Worm (Caenorhabditis elegans) whole organism, young adult: ENCODE data around the gene daf-10.

Source experiments
- B0035.1 ChIP-seq: sonication (generic microtip); optimal IDR thresholded peaks from 2 replicates; lab custom pipeline; 2016; ENCODE audit warnings: missing genetic modification characterization, mild to moderate bottlenecking, missing compliant biosample characterization, missing genotype, missing genetic modification reagents
- B0261.1 ChIP-seq: sonication (generic microtip); optimal IDR thresholded peaks from 2 replicates; lab custom pipeline; 2016; ENCODE audit warnings: mild to moderate bottlenecking, missing genetic modification characterization, moderate library complexity, missing compliant biosample characterization
- D2030.7 ChIP-seq: fragments of 200-800 bp; sonication (Bioruptor generic); IDR thresholded peaks from 2 replicates; pipeline ENCODE4 v1.3.6; 2022; ENCODE audit warnings: missing genetic modification reagents, missing genetic modification characterization, missing compliant biosample characterization
- F10E7.11 ChIP-seq: sonication (generic microtip); optimal IDR thresholded peaks from 2 replicates; lab custom pipeline; 2017; ENCODE audit warnings: mild to moderate bottlenecking, missing genetic modification characterization, moderate library complexity, missing compliant biosample characterization
- F39B2.1 ChIP-seq: fragments of 200-800 bp; sonication (Bioruptor generic); IDR thresholded peaks from 2 replicates; pipeline ENCODE4 v1.3.6; 2022; ENCODE audit warnings: missing genetic modification reagents, missing genetic modification characterization, missing compliant biosample characterization
- K11D2.4 ChIP-seq: fragments of 200-800 bp; sonication (Bioruptor generic); IDR thresholded peaks from 2 replicates; pipeline ENCODE4 v1.3.6; 2022; ENCODE audit warnings: missing genetic modification reagents, missing genetic modification characterization, missing compliant biosample characterization
- T26A5.8 ChIP-seq: sonication (generic microtip); optimal IDR thresholded peaks from 2 replicates; lab custom pipeline; 2016; ENCODE audit warnings: missing genetic modification characterization, missing compliant biosample characterization
- Y53G8AR.9 ChIP-seq: fragments of 200-800 bp; sonication (Bioruptor generic); conservative IDR thresholded peaks from 2 replicates; pipeline ENCODE4 v1.3.6; 2022; ENCODE audit warnings: missing genetic modification reagents, missing genetic modification characterization, missing compliant biosample characterization
- Y56A3A.18 ChIP-seq: fragments of 200-800 bp; sonication (Bioruptor generic); IDR thresholded peaks from 2 replicates; pipeline ENCODE4 v1.3.6; 2022; ENCODE audit warnings: missing genetic modification reagents, missing genetic modification characterization, missing compliant biosample characterization
- Y67H2A.10 ChIP-seq: fragments of 200-800 bp; sonication (Bioruptor generic); conservative IDR thresholded peaks from 2 replicates; pipeline ENCODE4 v1.3.6; 2022; ENCODE audit warnings: missing genetic modification reagents, missing genetic modification characterization, missing compliant biosample characterization
- aptf-2 ChIP-seq: fragments of 200-800 bp; sonication (Bioruptor generic); conservative IDR thresholded peaks from 2 replicates; pipeline ENCODE4 v1.3.6; 2022; ENCODE audit warnings: missing genetic modification reagents, missing genetic modification characterization, missing compliant biosample characterization
- attf-5 ChIP-seq: fragments of 200-800 bp; sonication (Bioruptor generic); optimal IDR thresholded peaks from 2 replicates; lab custom pipeline; 2018; ENCODE audit warnings: mild to moderate bottlenecking, missing genetic modification characterization, missing compliant biosample characterization
- bed-2 ChIP-seq: fragments of 200-800 bp; sonication (Bioruptor generic); IDR thresholded peaks from 2 replicates; pipeline ENCODE4 v1.3.6; 2022; ENCODE audit warnings: missing genetic modification reagents, missing genetic modification characterization, missing compliant biosample characterization
- cebp-1 ChIP-seq, 2 experiments: fragments of 200-800 bp in 1 of 2; sonication (Bioruptor generic) in 1 of 2; sonication (generic microtip) in 1 of 2; IDR thresholded peaks in 1 of 2; optimal IDR thresholded peaks in 1 of 2; 2 replicates each; pipeline versions ENCODE4 v1.3.6 to Lab custom; 2017 to 2022; ENCODE audit warnings: missing compliant biosample characterization in 2 of 2, missing genetic modification characterization in 2 of 2, mild to moderate bottlenecking in 1 of 2, missing genetic modification reagents in 1 of 2, moderate library complexity in 1 of 2
- ceh-27 ChIP-seq: fragments of 200-800 bp; sonication (Bioruptor generic); optimal IDR thresholded peaks from 2 replicates; lab custom pipeline; 2018; ENCODE audit warnings: mild to moderate bottlenecking, missing genetic modification characterization, moderate library complexity, missing compliant biosample characterization
- ceh-79 ChIP-seq: sonication (generic microtip); optimal IDR thresholded peaks from 2 replicates; lab custom pipeline; 2017; ENCODE audit warnings: mild to moderate bottlenecking, missing genetic modification characterization, missing compliant biosample characterization
- chd-7 ChIP-seq: sonication (generic microtip); optimal IDR thresholded peaks from 2 replicates; lab custom pipeline; 2016; ENCODE audit warnings: mild to moderate bottlenecking, missing genetic modification characterization, moderate library complexity, missing compliant biosample characterization
- die-1 ChIP-seq: sonication (generic microtip); optimal IDR thresholded peaks from 2 replicates; lab custom pipeline; 2016; ENCODE audit warnings: missing genotype, mild to moderate bottlenecking, missing genetic modification characterization, missing compliant biosample characterization
- efl-1 ChIP-seq: fragments of 150-350 bp; optimal IDR thresholded peaks from 2 replicates; lab custom pipeline; 2014; ENCODE audit warnings: missing biosample characterization, missing genetic modification reagents, missing genetic modification characterization
- egl-18 ChIP-seq: fragments of 200-800 bp; sonication (Bioruptor generic); IDR thresholded peaks from 2 replicates; pipeline ENCODE4 v1.3.6; 2022; ENCODE audit warnings: missing genetic modification reagents, missing genetic modification characterization, missing compliant biosample characterization
- ets-4 ChIP-seq: fragments of 200-800 bp; sonication (Bioruptor generic); optimal IDR thresholded peaks from 2 replicates; lab custom pipeline; 2018; ENCODE audit warnings: mild to moderate bottlenecking, missing genetic modification characterization, missing compliant biosample characterization
- hmg-1.2 ChIP-seq: fragments of 200-800 bp; sonication (Bioruptor generic); IDR thresholded peaks from 2 replicates; pipeline ENCODE4 v1.3.6; 2022; ENCODE audit warnings: missing genetic modification reagents, missing genetic modification characterization, missing compliant biosample characterization
- hsf-1 ChIP-seq: fragments of 200-800 bp; sonication (Bioruptor generic); IDR thresholded peaks from 2 replicates; pipeline ENCODE4 v1.3.6; 2022; ENCODE audit warnings: missing genetic modification reagents, missing genetic modification characterization, missing compliant biosample characterization
- lin-40 ChIP-seq: sonication (generic microtip); optimal IDR thresholded peaks from 2 replicates; lab custom pipeline; 2016; ENCODE audit warnings: missing genetic modification characterization, mild to moderate bottlenecking, missing compliant biosample characterization, missing genotype, missing genetic modification reagents
- lin-54 ChIP-seq: fragments of 200-800 bp; sonication (Bioruptor generic); optimal IDR thresholded peaks from 2 replicates; lab custom pipeline; 2018; ENCODE audit warnings: mild to moderate bottlenecking, missing genetic modification characterization, missing compliant biosample characterization
- lir-1 ChIP-seq: fragments of 200-800 bp; sonication (Bioruptor generic); conservative IDR thresholded peaks from 2 replicates; pipeline ENCODE4 v1.3.6; 2022; ENCODE audit warnings: missing genetic modification reagents, missing genetic modification characterization, missing compliant biosample characterization
- madf-3 ChIP-seq: fragments of 200-800 bp; sonication (Bioruptor generic); IDR thresholded peaks from 2 replicates; pipeline ENCODE4 v1.3.6; 2022; ENCODE audit warnings: missing genetic modification reagents, missing genetic modification characterization, missing compliant biosample characterization
- madf-6 ChIP-seq: fragments of 200-800 bp; sonication (Bioruptor generic); IDR thresholded peaks from 2 replicates; pipeline ENCODE4 v1.3.6; 2022; ENCODE audit warnings: missing genetic modification reagents, missing genetic modification characterization, missing compliant biosample characterization
- mes-4 ChIP-seq: sonication (generic microtip); optimal IDR thresholded peaks from 2 replicates; lab custom pipeline; 2016; ENCODE audit warnings: missing genotype, missing genetic modification characterization, missing compliant biosample characterization
- mxl-1 ChIP-seq: sonication (generic microtip); optimal IDR thresholded peaks from 2 replicates; lab custom pipeline; 2016; ENCODE audit warnings: missing genetic modification characterization, missing compliant biosample characterization
- nfya-2 ChIP-seq: fragments of 200-800 bp; sonication (Bioruptor generic); IDR thresholded peaks from 2 replicates; pipeline ENCODE4 v1.3.6; 2022; ENCODE audit warnings: missing genetic modification reagents, missing genetic modification characterization, missing compliant biosample characterization
- nfyb-1 ChIP-seq: fragments of 200-800 bp; sonication (Bioruptor generic); IDR thresholded peaks from 2 replicates; pipeline ENCODE4 v1.3.6; 2022; ENCODE audit warnings: missing genetic modification reagents, missing genetic modification characterization, missing compliant biosample characterization
- nhr-120 ChIP-seq: fragments of 200-800 bp; sonication (Bioruptor generic); IDR thresholded peaks from 2 replicates; pipeline ENCODE4 v1.3.6; 2022; ENCODE audit warnings: missing genetic modification characterization, missing compliant biosample characterization
- nhr-27 ChIP-seq: fragments of 200-800 bp; sonication (Bioruptor generic); optimal IDR thresholded peaks from 2 replicates; lab custom pipeline; 2018; ENCODE audit warnings: mild to moderate bottlenecking, missing genetic modification characterization, moderate library complexity, missing compliant biosample characterization
- nhr-90 ChIP-seq: sonication (generic microtip); optimal IDR thresholded peaks from 2 replicates; lab custom pipeline; 2016; ENCODE audit warnings: missing genotype, mild to moderate bottlenecking, missing genetic modification characterization, missing compliant biosample characterization
- rec-8 ChIP-seq, 2 experiments: sonication (generic microtip); optimal IDR thresholded peaks; 2 replicates each; lab custom pipeline; 2016; ENCODE audit warnings: mild to moderate bottlenecking in 2 of 2, missing genetic modification characterization in 2 of 2, missing genetic modification reagents in 2 of 2, missing genotype in 2 of 2, missing biosample characterization in 1 of 2, missing compliant biosample characterization in 1 of 2, moderate library complexity in 1 of 2
- repo-1 ChIP-seq: sonication (generic microtip); optimal IDR thresholded peaks from 2 replicates; lab custom pipeline; 2017; ENCODE audit warnings: mild to moderate bottlenecking, missing genetic modification characterization, missing compliant biosample characterization
- sea-2 ChIP-seq: fragments of 200-800 bp; sonication (Bioruptor generic); IDR thresholded peaks from 2 replicates; pipeline ENCODE4 v1.3.6; 2022; ENCODE audit warnings: missing genetic modification characterization, missing compliant biosample characterization
- snpc-1.3 ChIP-seq: sonication (generic microtip); optimal IDR thresholded peaks from 2 replicates; lab custom pipeline; 2017; ENCODE audit warnings: missing genetic modification characterization, mild to moderate bottlenecking, missing compliant biosample characterization, antibody characterized with exemption, moderate library complexity, missing genotype, missing genetic modification reagents; ENCODE audit not compliant: insufficient read depth
- snpc-3.4 ChIP-seq: sonication (generic microtip); optimal IDR thresholded peaks from 2 replicates; lab custom pipeline; 2017; ENCODE audit warnings: missing genetic modification characterization, mild to moderate bottlenecking, missing compliant biosample characterization, antibody characterized with exemption, moderate library complexity, missing genotype, missing genetic modification reagents
- snpc-4 ChIP-seq, 5 experiments: fragments of 150-350 bp in 1 of 5; sonication (generic microtip) in 4 of 5; optimal IDR thresholded peaks; 2 replicates each; lab custom pipeline; 2014 to 2018; ENCODE audit warnings: missing genetic modification characterization in 5 of 5, missing biosample characterization in 3 of 5, antibody characterized with exemption in 2 of 5, mild to moderate bottlenecking in 2 of 5, missing compliant biosample characterization in 2 of 5, missing genotype in 2 of 5, moderate library complexity in 2 of 5, missing genetic modification reagents in 1 of 5
- somi-1 ChIP-seq: fragments of 200-800 bp; sonication (Bioruptor generic); optimal IDR thresholded peaks from 2 replicates; lab custom pipeline; 2018; ENCODE audit warnings: mild to moderate bottlenecking, missing genetic modification characterization, missing compliant biosample characterization
- tbx-9 ChIP-seq: sonication (generic microtip); optimal IDR thresholded peaks from 2 replicates; lab custom pipeline; 2016; ENCODE audit warnings: borderline replicate concordance, missing genetic modification characterization, inconsistent platforms, missing compliant biosample characterization
- ztf-22 ChIP-seq: fragments of 200-800 bp; sonication (Bioruptor generic); optimal IDR thresholded peaks from 2 replicates; lab custom pipeline; 2018; ENCODE audit warnings: mild to moderate bottlenecking, missing genetic modification characterization, moderate library complexity, missing compliant biosample characterization
- ztf-26 ChIP-seq: sonication (generic microtip); optimal IDR thresholded peaks from 2 replicates; lab custom pipeline; 2017; ENCODE audit warnings: missing genetic modification characterization, missing compliant biosample characterization
- ztf-28 ChIP-seq: fragments of 200-800 bp; sonication (Bioruptor generic); IDR thresholded peaks from 2 replicates; pipeline ENCODE4 v1.3.6; 2022; ENCODE audit warnings: missing genetic modification reagents, missing genetic modification characterization, missing compliant biosample characterization

Gene daf-10

ce11 chrIV:9146819-9147518 lies 958 bp upstream of the daf-10 start, which contains the start of the genes rpb-12 and aly-2 (continued):
- TF ChIP-seq lin-54 (GFP tag; lab: Kevin White, UChicago) = peak; percentile 81
- peak; percentile 59 for TF ChIP-seq hmg-1.2
- TF ChIP-seq Y67H2A.10 (GFP tag; lab: Robert Waterston, UW) = no peak
- no peak for TF ChIP-seq chd-7 (tag; lab: Kevin White, UChicago)
- peak; percentile 50 for TF ChIP-seq snpc-1.3 (tag; lab: Kevin White, UChicago)
- no peak for TF ChIP-seq sea-2 (GFP tag; lab: Robert Waterston, UW)
- no peak for TF ChIP-seq aptf-2 (GFP tag; lab: Robert Waterston, UW)
- peak; percentile 82 for TF ChIP-seq hsf-1 (GFP tag; lab: Robert Waterston, UW)
- TF ChIP-seq ets-4 (GFP tag; lab: Kevin White, UChicago) = no peak
- peak; percentile 65; the same call in 1 of the 2 replicates for TF ChIP-seq lir-1 (GFP tag; lab: Robert Waterston, UW)
- TF ChIP-seq tbx-9 = no peak
- no peak for TF ChIP-seq egl-18
- TF ChIP-seq cebp-1 (GFP tag; IDR thresholded peaks at IDR 0.05; lab: Robert Waterston, UW) = peak; percentile 82
- peak; percentile 93 for TF ChIP-seq cebp-1 (tag; optimal IDR thresholded peaks at IDR 0.05; lab: Kevin White, UChicago)
- no peak for TF ChIP-seq nhr-120 (GFP tag; lab: Robert Waterston, UW)
- TF ChIP-seq Y53G8AR.9 = 0 out of 2 replicates have a peak, but pooled peaks have one; percentile 39
- TF ChIP-seq nfyb-1 (GFP tag; lab: Robert Waterston, UW) = no peak
- no peak for TF ChIP-seq Y56A3A.18 (GFP tag; lab: Robert Waterston, UW)
- peak; percentile 79 for TF ChIP-seq snpc-4 (GFP tag; optimal IDR thresholded peaks at IDR 0.05; lab: Kevin White, UChicago)
- TF ChIP-seq snpc-4 (tag; optimal IDR thresholded peaks at IDR 0.05; lab: Kevin White, UChicago) = peak; percentile 61 to 80 (median 64)
- no peak for TF ChIP-seq lin-40 (tag; lab: Kevin White, UChicago)
- no peak for TF ChIP-seq ztf-28
- no peak for TF ChIP-seq ztf-26
- no peak for TF ChIP-seq K11D2.4 (GFP tag; lab: Robert Waterston, UW)
- TF ChIP-seq ceh-79 (tag; lab: Kevin White, UChicago) = no peak
- no peak for TF ChIP-seq ztf-22 (GFP tag; lab: Kevin White, UChicago)
- TF ChIP-seq B0035.1 (tag; lab: Kevin White, UChicago) = no peak
- 0 out of 2 replicates have a peak, but pooled peaks have one; percentile 24 for TF ChIP-seq madf-3 (GFP tag; lab: Robert Waterston, UW)
- TF ChIP-seq nhr-27 (tag; lab: Kevin White, UChicago) = no peak
- no peak for TF ChIP-seq repo-1 (tag; lab: Kevin White, UChicago)
- TF ChIP-seq nhr-90 (tag; lab: Kevin White, UChicago) = no peak
- TF ChIP-seq B0261.1 (tag; lab: Kevin White, UChicago) = no peak
- TF ChIP-seq F10E7.11 (tag; lab: Kevin White, UChicago) = no peak
- no peak for TF ChIP-seq somi-1 (GFP tag; lab: Kevin White, UChicago)
- no peak for TF ChIP-seq T26A5.8 (tag; lab: Kevin White, UChicago)
- TF ChIP-seq mxl-1 (tag; lab: Kevin White, UChicago) = no peak
- peak; percentile 91 for TF ChIP-seq D2030.7 (GFP tag; lab: Robert Waterston, UW)
- TF ChIP-seq rec-8 (tag; optimal IDR thresholded peaks at IDR 0.05; lab: Kevin White, UChicago) = no peak
- TF ChIP-seq snpc-3.4 (tag; lab: Kevin White, UChicago) = peak; percentile 91
- TF ChIP-seq F39B2.1 (GFP tag; lab: Robert Waterston, UW) = no peak
- no peak for TF ChIP-seq nfya-2 (GFP tag; lab: Robert Waterston, UW)
- TF ChIP-seq die-1 (tag; lab: Kevin White, UChicago) = no peak
- peak; percentile 54 for TF ChIP-seq attf-5
- TF ChIP-seq bed-2 = no peak
- peak; percentile 23 for TF ChIP-seq ceh-27 (GFP tag; lab: Kevin White, UChicago)
- TF ChIP-seq madf-6 (GFP tag; lab: Robert Waterston, UW) = peak; percentile 97
- TF ChIP-seq efl-1 = peak; percentile 95
- no peak for TF ChIP-seq mes-4 (tag; lab: Kevin White, UChicago)
